Worm (Caenorhabditis elegans) whole organism, L4 larva: ENCODE data around the gene R11G11.16.

Source experiments
- R02D3.7 ChIP-seq: fragments of 150-350 bp; sonication (generic microtip); optimal IDR thresholded peaks from 3 replicates; lab custom pipeline; 2014; ENCODE audit warnings: missing biosample characterization, missing genetic modification characterization
- Y48G9A.11 ChIP-seq: fragments of 200-800 bp; sonication (Bioruptor generic); IDR thresholded peaks from 2 replicates; pipeline ENCODE4 v1.3.6; 2022; ENCODE audit warnings: missing genetic modification reagents, missing genetic modification characterization, missing compliant biosample characterization
- Y5F2A.4 ChIP-seq: fragments of 200-800 bp; sonication (Bioruptor generic); optimal IDR thresholded peaks from 2 replicates; lab custom pipeline; 2018; ENCODE audit warnings: mild to moderate bottlenecking, missing genetic modification characterization, missing compliant biosample characterization
- ceh-32 ChIP-seq: sonication (generic microtip); optimal IDR thresholded peaks from 2 replicates; lab custom pipeline; 2016; ENCODE audit warnings: mild to moderate bottlenecking, missing genetic modification characterization, missing compliant biosample characterization; ENCODE audit not compliant: poor library complexity
- daf-19 ChIP-seq: fragments of 200-800 bp; sonication (Bioruptor generic); conservative IDR thresholded peaks from 2 replicates; pipeline ENCODE4 v1.3.6; 2022; ENCODE audit warnings: missing genetic modification characterization, missing compliant biosample characterization
- lin-15B ChIP-seq: fragments of 150-350 bp; sonication (generic microtip); optimal IDR thresholded peaks from 3 replicates; lab custom pipeline; 2014; ENCODE audit warnings: missing biosample characterization, missing genetic modification characterization
- lin-39 ChIP-seq: fragments of 150-350 bp; optimal IDR thresholded peaks from 2 replicates; lab custom pipeline; 2014; ENCODE audit warnings: missing biosample characterization, missing genetic modification reagents, missing genetic modification characterization
- nhr-77 ChIP-seq: fragments of 150-350 bp; optimal IDR thresholded peaks from 2 replicates; lab custom pipeline; 2014; ENCODE audit warnings: missing biosample characterization, missing genetic modification characterization
- skn-1 ChIP-seq: fragments of 150-350 bp; optimal IDR thresholded peaks from 2 replicates; lab custom pipeline; 2014; ENCODE audit warnings: missing biosample characterization, missing genetic modification characterization
- snpc-4 ChIP-seq: fragments of 150-350 bp; optimal IDR thresholded peaks from 2 replicates; lab custom pipeline; 2014; ENCODE audit warnings: missing biosample characterization, missing genetic modification characterization
- ztf-11 ChIP-seq: fragments of 150-350 bp; optimal IDR thresholded peaks from 2 replicates; lab custom pipeline; 2014; ENCODE audit warnings: missing biosample characterization, missing genetic modification characterization

ce11 chrV:539040-539510 lies 14.1 kb upstream of the R11G11.16 start, which contains the start of gene nhr-155:
- no peak for TF ChIP-seq skn-1
- no peak for TF ChIP-seq lin-39
- no peak for TF ChIP-seq Y48G9A.11
- TF ChIP-seq ceh-32 (tag; lab: Kevin White, UChicago): no peak
- TF ChIP-seq Y5F2A.4: no peak
- TF ChIP-seq ztf-11: no peak
- TF ChIP-seq daf-19 (GFP tag; lab: Robert Waterston, UW): no peak
- no peak for TF ChIP-seq nhr-77 (tag; lab: Kevin White, UChicago)
- no peak for TF ChIP-seq snpc-4 (tag; lab: Kevin White, UChicago)
- no peak for TF ChIP-seq R02D3.7
- no peak for TF ChIP-seq lin-15B (tag; lab: Kevin White, UChicago)
